Worm (Caenorhabditis elegans): Measurements from ENCODE around the gene Y47D7A.13.

ce11 chrV:4419767-4420322 lies 15.9 kb downstream of the Y47D7A.13 start, which contains the start of the genes Y47D7A.7 and Y47D7A.2:
- TF ChIP-seq ceh-91 (GFP tag; IDR thresholded peaks at IDR 0.05) (no peak), athp-1 (tag; optimal IDR thresholded peaks at IDR 0.05) (no peak), die-1 (tag; optimal IDR thresholded peaks at IDR 0.05) (no peak), mes-4 (tag; optimal IDR thresholded peaks at IDR 0.05) (no peak), gei-17 (GFP tag; optimal IDR thresholded peaks at IDR 0.05) (no peak), snpc-3.4 (tag; optimal IDR thresholded peaks at IDR 0.05) (no peak), F57A8.1 (GFP tag; optimal IDR thresholded peaks at IDR 0.05) (no peak), pha-4 (tag; optimal IDR thresholded peaks at IDR 0.05) (no peak), lin-40 (tag; optimal IDR thresholded peaks at IDR 0.05) (no peak), egl-18 (GFP tag; IDR thresholded peaks at IDR 0.05) (no peak)
